Worm (Caenorhabditis elegans) whole organism, mixed stage, embryonic: ENCODE results near the gene F46B3.14.

Experiments
- ces-1 ChIP-seq: fragments of 150-350 bp; optimal IDR thresholded peaks from 2 replicates; lab custom pipeline; 2014; ENCODE audit warnings: missing biosample characterization, missing genetic modification reagents, missing genetic modification characterization
- cnd-1 ChIP-seq: fragments of 200-800 bp; sonication (Bioruptor generic); optimal IDR thresholded peaks from 2 replicates; lab custom pipeline; 2018; ENCODE audit warnings: mild to moderate bottlenecking, missing genetic modification characterization, missing compliant biosample characterization
- elt-1 ChIP-seq: sonication (generic microtip); optimal IDR thresholded peaks from 2 replicates; lab custom pipeline; 2017; ENCODE audit warnings: missing genetic modification characterization, mild to moderate bottlenecking, missing compliant biosample characterization, antibody characterized with exemption, moderate library complexity, borderline replicate concordance; ENCODE audit not compliant: insufficient read depth
- elt-3 ChIP-seq: fragments of 150-350 bp; optimal IDR thresholded peaks from 2 replicates; lab custom pipeline; 2014; ENCODE audit warnings: missing biosample characterization, missing genetic modification characterization
- mep-1 ChIP-seq: fragments of 150-350 bp; optimal IDR thresholded peaks from 2 replicates; lab custom pipeline; 2017; ENCODE audit warnings: missing biosample characterization, missing genetic modification reagents, missing genetic modification characterization, inconsistent platforms
- nhr-12 ChIP-seq: fragments of 150-350 bp; optimal IDR thresholded peaks from 2 replicates; lab custom pipeline; 2014; ENCODE audit warnings: missing biosample characterization, missing genetic modification characterization
- nhr-237 ChIP-seq: fragments of 150-350 bp; optimal IDR thresholded peaks from 2 replicates; lab custom pipeline; 2014; ENCODE audit warnings: missing biosample characterization, missing genetic modification characterization
- nhr-76 ChIP-seq: sonication (generic microtip); optimal IDR thresholded peaks from 2 replicates; lab custom pipeline; 2017; ENCODE audit warnings: missing biosample characterization, missing genetic modification characterization
- pha-4 ChIP-seq: fragments of 150-350 bp; optimal IDR thresholded peaks from 2 replicates; lab custom pipeline; 2018; ENCODE audit warnings: missing biosample characterization, missing genetic modification reagents, missing genetic modification characterization
- unc-62 ChIP-seq: fragments of 150-350 bp; optimal IDR thresholded peaks from 2 replicates; lab custom pipeline; 2014; ENCODE audit warnings: missing biosample characterization, missing genetic modification reagents, missing genetic modification characterization
- ztf-11 ChIP-seq: fragments of 150-350 bp; optimal IDR thresholded peaks from 2 replicates; lab custom pipeline; 2014; ENCODE audit warnings: missing biosample characterization, missing genetic modification characterization

DNA sequence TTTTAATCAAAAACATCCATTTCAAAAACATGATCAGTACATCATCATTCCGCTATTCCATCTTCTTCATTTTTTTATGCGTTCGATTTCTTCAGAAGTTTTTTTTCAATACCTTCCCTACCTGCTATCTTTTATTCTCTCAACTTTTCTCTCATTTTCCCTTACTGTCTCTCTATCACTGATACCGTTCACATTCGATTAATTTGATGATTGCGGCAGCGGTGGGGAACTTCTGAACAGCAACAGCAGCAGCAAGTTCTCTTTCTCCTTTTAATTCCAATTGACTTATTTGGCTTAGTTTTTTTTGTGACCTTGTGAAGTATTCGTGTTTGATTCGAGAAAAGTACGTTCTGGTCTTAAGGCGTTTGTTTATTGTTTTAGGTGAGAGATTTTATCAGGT, 17.7 kb upstream of the F46B3.14 start:
- no peak for TF ChIP-seq unc-62 (GFP tag; lab: Kevin White, UChicago)
- no peak for TF ChIP-seq ztf-11 (tag; lab: Kevin White, UChicago)
- TF ChIP-seq pha-4 = no peak
- no peak for TF ChIP-seq elt-1
- no peak for TF ChIP-seq ces-1 (GFP tag; lab: Kevin White, UChicago)
- TF ChIP-seq nhr-237 = no peak
- TF ChIP-seq nhr-76 = no peak
- TF ChIP-seq cnd-1 (tag; lab: Kevin White, UChicago) = no peak
- TF ChIP-seq mep-1 (tag; lab: Kevin White, UChicago) = no peak
- TF ChIP-seq nhr-12 (tag; lab: Kevin White, UChicago) = no peak
- no peak for TF ChIP-seq elt-3 (tag; lab: Kevin White, UChicago)
